Worm (Caenorhabditis elegans): ENCODE data around the gene rec-8.

ce11 chrIV:13348592-13348991 is 4.4 kb downstream of the rec-8 start, which contains the start of gene W02A2.12:
- TF ChIP-seq him-1 (tag; optimal IDR thresholded peaks at IDR 0.05), result no peak
- no peak for TF ChIP-seq W03F9.2 (tag; optimal IDR thresholded peaks at IDR 0.05)
- no peak for TF ChIP-seq dao-5 (tag; optimal IDR thresholded peaks at IDR 0.05)

Data from whole organism, L4/young adult.